Fruit fly (Drosophila melanogaster): ENCODE measurements around the gene CG14625.
A peak's percentile ranks its signal among the peaks of the same experiment; 100 is the strongest.

Gene CG14625

dm6 chrX:1234817-1235617 is 35.7 kb downstream of the CG14625 start (continued):
- TF ChIP-seq GATAd (GFP tag; optimal IDR thresholded peaks at IDR 0.05) = no peak
- peak; percentile 61 for TF ChIP-seq dsf (GFP tag; optimal IDR thresholded peaks at IDR 0.05; ENCODE audit: borderline replicate concordance)
- no peak for TF ChIP-seq Hr78 (GFP tag; optimal IDR thresholded peaks at IDR 0.05)

- peak; percentile 20 for TF ChIP-seq woc (GFP tag; optimal IDR thresholded peaks at IDR 0.05)
- TF ChIP-seq Rel (GFP tag; optimal IDR thresholded peaks at IDR 0.05) = no peak
- no peak for TF ChIP-seq Rel (tag; optimal IDR thresholded peaks at IDR 0.05)
- TF ChIP-seq psq (GFP tag; optimal IDR thresholded peaks at IDR 0.05) = peak; percentile 9
Observed at dm6 chrX:1235618-1236006, 36.3 kb downstream of the CG14625 start.

- peak; percentile 15 for TF ChIP-seq Hnf4 (GFP tag; optimal IDR thresholded peaks at IDR 0.05)
- TF ChIP-seq OdsH (GFP tag; optimal IDR thresholded peaks at IDR 0.05) = peak; percentile 10
- TF ChIP-seq ey (GFP tag; optimal IDR thresholded peaks at IDR 0.05) = peak; percentile 10
- no peak for TF ChIP-seq CrebA (GFP tag; optimal IDR thresholded peaks at IDR 0.05; ENCODE audit: borderline replicate concordance)
- TF ChIP-seq Abd-B (GFP tag; optimal IDR thresholded peaks at IDR 0.05) = no peak
- no peak for TF ChIP-seq Sp1 (GFP tag; optimal IDR thresholded peaks at IDR 0.05)
- TF ChIP-seq dsf (GFP tag; optimal IDR thresholded peaks at IDR 0.05; ENCODE audit: borderline replicate concordance) = no peak
- no peak for TF ChIP-seq Rel (GFP tag; optimal IDR thresholded peaks at IDR 0.05)
- peak; percentile 98 for TF ChIP-seq Rel (tag; optimal IDR thresholded peaks at IDR 0.05)
- peak; percentile 9 for TF ChIP-seq fru (GFP tag; optimal IDR thresholded peaks at IDR 0.05)
- TF ChIP-seq brk (GFP tag; optimal IDR thresholded peaks at IDR 0.05) = no peak
- peak in 1 of 2 experiments; percentile 24 for TF ChIP-seq foxo (GFP tag; optimal IDR thresholded peaks at IDR 0.05)
- peak; percentile 22 for TF ChIP-seq h (GFP tag; optimal IDR thresholded peaks at IDR 0.05)
- no peak for TF ChIP-seq pan (optimal IDR thresholded peaks at IDR 0.05)
- TF ChIP-seq psq (GFP tag; optimal IDR thresholded peaks at IDR 0.05) = peak; percentile 10
- peak; percentile 22 for TF ChIP-seq Hr83 (GFP tag; optimal IDR thresholded peaks at IDR 0.05; ENCODE audit: poor library complexity, severe bottlenecking)
- peak; percentile 69 for TF ChIP-seq Myc (optimal IDR thresholded peaks at IDR 0.05)
- no peak for TF ChIP-seq jim (GFP tag; optimal IDR thresholded peaks at IDR 0.05)
- no peak for TF ChIP-seq dl (GFP tag; optimal IDR thresholded peaks at IDR 0.05; ENCODE audit: insufficient read depth in 1 of 2, partially characterized antibody in 2 of 2)
- TF ChIP-seq Jra (GFP tag; optimal IDR thresholded peaks at IDR 0.05) = peak; percentile 9
Observed at dm6 chrX:1236475-1236874, 37.1 kb downstream of the CG14625 start, which contains the start of gene CG3638. TSS of gene CG3638 (minus strand) at chrX:1236684.

dm6 chrX:1239832-1240231 is 40.5 kb downstream of the CG14625 start, which contains the start of gene CG11403:
TSS of gene CG11403 (minus strand) at chrX:1239884.
- no peak for TF ChIP-seq woc (GFP tag; optimal IDR thresholded peaks at IDR 0.05)
- TF ChIP-seq psq (GFP tag; optimal IDR thresholded peaks at IDR 0.05) = peak; percentile 4
- peak; percentile 13 for TF ChIP-seq fru (GFP tag; optimal IDR thresholded peaks at IDR 0.05)
- peak; percentile 16 for TF ChIP-seq Sp1 (GFP tag; optimal IDR thresholded peaks at IDR 0.05)
- peak; percentile 14 for TF ChIP-seq h (GFP tag; optimal IDR thresholded peaks at IDR 0.05)
- TF ChIP-seq HLH106 (tag; optimal IDR thresholded peaks at IDR 0.05) = peak; percentile 25
- no peak for TF ChIP-seq OdsH (GFP tag; optimal IDR thresholded peaks at IDR 0.05)
- TF ChIP-seq rgr (GFP tag; optimal IDR thresholded peaks at IDR 0.05) = no peak
- peak in 1 of 2 experiments; percentile 34 for TF ChIP-seq foxo (GFP tag; optimal IDR thresholded peaks at IDR 0.05)
- no peak for TF ChIP-seq N (GFP tag; optimal IDR thresholded peaks at IDR 0.05)
- peak; percentile 35 for TF ChIP-seq Jra (GFP tag; optimal IDR thresholded peaks at IDR 0.05)

DNA sequence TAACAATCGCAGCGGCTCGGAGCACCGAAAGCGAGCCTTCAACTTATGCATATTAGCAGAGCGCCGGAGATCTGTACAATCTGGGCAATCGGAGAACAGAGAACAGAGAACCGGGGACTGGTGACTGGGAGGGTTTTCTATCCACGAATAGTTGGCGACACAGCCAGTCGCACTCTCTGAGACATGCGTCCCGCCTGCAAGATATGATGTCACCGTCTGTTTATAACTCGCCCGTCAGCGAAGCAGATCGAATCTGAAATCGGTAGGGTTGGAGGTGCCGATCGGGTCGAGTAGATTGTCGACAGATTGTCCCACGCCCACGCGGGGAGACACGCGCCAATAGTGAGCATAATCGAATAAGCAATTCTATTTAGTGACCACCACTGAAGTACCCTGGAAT is 42.7 kb downstream of the CG14625 start:
- TF ChIP-seq Dif (GFP tag; optimal IDR thresholded peaks at IDR 0.05; ENCODE audit: partially characterized antibody) (no peak), Myc (optimal IDR thresholded peaks at IDR 0.05) (no peak), sv (GFP tag; optimal IDR thresholded peaks at IDR 0.05) (no peak), lola (GFP tag; optimal IDR thresholded peaks at IDR 0.05) (no peak), CG32264 (GFP tag; optimal IDR thresholded peaks at IDR 0.05) (no peak), OdsH (GFP tag; optimal IDR thresholded peaks at IDR 0.05) (no peak)

All from whole organism, wandering third instar larva.